Worm (Caenorhabditis elegans) whole organism, L4/young adult: ENCODE measurements around the gene cab-1.

ENCODE experiments used
- W03F9.2 ChIP-seq: fragments of 150-350 bp; optimal IDR thresholded peaks from 2 replicates; lab custom pipeline; 2014; ENCODE audit warnings: missing biosample characterization, missing genetic modification characterization
- dao-5 ChIP-seq: sonication (generic microtip); optimal IDR thresholded peaks from 2 replicates; lab custom pipeline; 2016; ENCODE audit warnings: missing genotype, missing genetic modification characterization, moderate library complexity, missing compliant biosample characterization
- him-1 ChIP-seq: sonication (generic microtip); optimal IDR thresholded peaks from 2 replicates; lab custom pipeline; 2016; ENCODE audit warnings: missing genotype, missing genetic modification reagents, missing genetic modification characterization, missing compliant biosample characterization

ce11 chrX:12204334-12204733 is 8.4 kb downstream of the cab-1 start:
- TF ChIP-seq dao-5 (no peak), W03F9.2 (tag; lab: Kevin White, UChicago) (no peak), him-1 (tag; lab: Kevin White, UChicago) (no peak)
